Fruit fly (Drosophila melanogaster): ENCODE results near the gene Rpp20.

Gene Rpp20

DNA sequence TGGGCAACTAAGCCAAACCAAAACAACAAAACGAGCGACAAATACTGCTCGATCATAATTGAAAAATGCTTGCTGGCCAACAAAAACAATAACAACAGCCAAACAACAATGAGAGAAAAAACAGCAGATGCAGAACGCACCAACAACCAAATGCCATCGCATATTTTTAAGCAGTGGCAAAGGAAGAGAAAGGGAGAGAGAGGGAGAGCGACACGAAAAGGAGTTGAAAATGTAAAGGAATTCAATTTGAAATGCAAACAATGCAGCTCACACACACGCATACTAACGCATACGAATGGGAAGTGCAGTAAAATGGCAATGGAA lies 44.4 kb downstream of the Rpp20 start:
- TF ChIP-seq CG7101 (tag; optimal IDR thresholded peaks at IDR 0.05) (no peak), CG12768 (GFP tag; optimal IDR thresholded peaks at IDR 0.05) (no peak), Hr96 (GFP tag; optimal IDR thresholded peaks at IDR 0.05) (no peak), kay (GFP tag; ENCODE audit: borderline replicate concordance) (no peak), CG14711 (tag; optimal IDR thresholded peaks at IDR 0.05) (no peak), tj (GFP tag; optimal IDR thresholded peaks at IDR 0.05) (no peak), ovo (GFP tag; optimal IDR thresholded peaks at IDR 0.05) (no peak), cnc (optimal IDR thresholded peaks at IDR 0.05) (no peak), toe (GFP tag; optimal IDR thresholded peaks at IDR 0.05) (no peak), Crg-1 (GFP tag; optimal IDR thresholded peaks at IDR 0.05) (no peak), CG1620 (GFP tag; optimal IDR thresholded peaks at IDR 0.05) (no peak), Mnt (GFP tag; optimal IDR thresholded peaks at IDR 0.05) (no peak), CG5204 (GFP tag; optimal IDR thresholded peaks at IDR 0.05) (no peak), CG33017 (tag; optimal IDR thresholded peaks at IDR 0.05) (no peak)

DNA sequence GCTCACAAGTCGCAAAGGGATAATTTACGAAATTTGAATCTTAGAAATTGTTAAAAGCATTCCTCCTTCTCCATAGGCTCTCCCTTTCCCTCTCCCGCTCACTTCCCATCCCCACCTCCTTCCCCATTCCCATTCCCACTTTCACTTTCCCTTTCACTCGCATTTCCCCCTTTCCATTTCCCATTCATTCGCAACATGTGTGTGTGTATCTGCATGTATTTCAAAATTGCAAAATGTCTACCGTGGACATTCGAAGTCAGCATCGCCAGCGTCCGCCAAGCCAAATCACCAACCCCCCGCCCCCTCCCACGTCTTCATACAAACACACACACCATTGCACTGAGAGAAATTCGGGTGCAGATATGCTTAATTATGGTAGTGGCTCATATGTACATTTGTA lies 47.6 kb downstream of the Rpp20 start:
- no peak for TF ChIP-seq Clk (GFP tag; optimal IDR thresholded peaks at IDR 0.05)
- no peak for TF ChIP-seq ovo (GFP tag; optimal IDR thresholded peaks at IDR 0.05)
- TF ChIP-seq Hr96 (GFP tag; optimal IDR thresholded peaks at IDR 0.05), result no peak
- TF ChIP-seq CG33017 (tag; optimal IDR thresholded peaks at IDR 0.05), result no peak
- TF ChIP-seq pad (GFP tag; optimal IDR thresholded peaks at IDR 0.05), result no peak
- no peak for TF ChIP-seq Mnt (GFP tag; optimal IDR thresholded peaks at IDR 0.05)
- no peak for TF ChIP-seq toe (GFP tag; optimal IDR thresholded peaks at IDR 0.05)
- no peak for TF ChIP-seq Crg-1 (GFP tag; optimal IDR thresholded peaks at IDR 0.05)
- no peak for TF ChIP-seq bab1 (GFP tag; optimal IDR thresholded peaks at IDR 0.05)
- TF ChIP-seq CG11617 (GFP tag; optimal IDR thresholded peaks at IDR 0.05), result no peak
- TF ChIP-seq CG7101 (tag; optimal IDR thresholded peaks at IDR 0.05), result no peak
- TF ChIP-seq cnc (optimal IDR thresholded peaks at IDR 0.05), result no peak
- no peak for TF ChIP-seq CG5204 (GFP tag; optimal IDR thresholded peaks at IDR 0.05)

DNA sequence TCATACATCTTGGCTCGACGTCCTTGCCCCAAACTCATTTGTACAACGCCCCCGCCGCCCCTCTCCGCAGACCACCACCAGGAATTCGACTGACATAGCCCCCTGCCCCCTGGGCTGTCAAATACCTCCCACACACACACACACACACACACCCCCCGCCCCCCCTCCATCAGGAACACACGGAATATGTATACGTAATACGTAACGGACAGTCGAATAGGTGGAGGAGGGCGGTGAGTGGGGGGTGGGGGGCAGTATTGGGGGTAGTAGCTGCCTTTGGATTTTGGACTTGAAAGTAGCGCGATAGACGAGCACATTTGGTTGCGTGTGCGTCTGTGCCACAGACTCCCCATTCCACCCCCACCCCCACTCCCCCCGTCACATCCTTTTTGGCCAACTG lies 48.3 kb downstream of the Rpp20 start:
- TF ChIP-seq CG7045 (GFP tag; optimal IDR thresholded peaks at IDR 0.05) (no peak), Hr96 (GFP tag; optimal IDR thresholded peaks at IDR 0.05) (no peak), bab1 (GFP tag; optimal IDR thresholded peaks at IDR 0.05) (no peak), Clk (GFP tag; optimal IDR thresholded peaks at IDR 0.05) (no peak)
